Worm (Caenorhabditis elegans): ENCODE results near the gene T13G4.7.

T13G4.7 gene

ce11 chrX:1230658-1231057, 24.7 kb upstream of the T13G4.7 start, which contains the start of gene C46H3.2:
Gene C46H3.2 (minus strand): TSS chrX:1230758.
- no peak for TF ChIP-seq nhr-21 (tag; optimal IDR thresholded peaks at IDR 0.05)
- no peak for TF ChIP-seq elt-3 (tag; optimal IDR thresholded peaks at IDR 0.05)
- no peak for TF ChIP-seq unc-55 (GFP tag; optimal IDR thresholded peaks at IDR 0.05)
- no peak for TF ChIP-seq Y55F3AM.14 (GFP tag; optimal IDR thresholded peaks at IDR 0.05)
- TF ChIP-seq F13H6.1 (tag; optimal IDR thresholded peaks at IDR 0.05), result no peak
- TF ChIP-seq unc-39 (tag; optimal IDR thresholded peaks at IDR 0.05), result no peak

ce11 chrX:1223841-1224240, 17.9 kb upstream of the T13G4.7 start:
- TF ChIP-seq C34F6.9 (tag; optimal IDR thresholded peaks at IDR 0.05) (no peak), sem-4 (tag; optimal IDR thresholded peaks at IDR 0.05) (no peak), alr-1 (tag; optimal IDR thresholded peaks at IDR 0.05) (no peak), unc-55 (GFP tag; optimal IDR thresholded peaks at IDR 0.05) (peak; percentile 59), aly-2 (tag; optimal IDR thresholded peaks at IDR 0.05) (no peak), blmp-1 (tag; optimal IDR thresholded peaks at IDR 0.05; ENCODE audit: insufficient read depth) (no peak), nhr-25 (tag; optimal IDR thresholded peaks at IDR 0.05) (no peak)

- TF ChIP-seq lsy-2 (tag; optimal IDR thresholded peaks at IDR 0.05) (no peak), mab-5 (tag; optimal IDR thresholded peaks at IDR 0.05) (no peak), mbf-1 (tag; optimal IDR thresholded peaks at IDR 0.05) (no peak), elt-1 (tag; optimal IDR thresholded peaks at IDR 0.05) (no peak), ztf-1 (GFP tag; conservative IDR thresholded peaks at IDR 0.05) (no peak), ztf-11 (tag; optimal IDR thresholded peaks at IDR 0.05) (no peak), skn-1 (tag; optimal IDR thresholded peaks at IDR 0.05) (no peak), lin-13 (GFP tag; optimal IDR thresholded peaks at IDR 0.05) (no peak), zag-1 (tag; optimal IDR thresholded peaks at IDR 0.05) (no peak), unc-39 (tag; optimal IDR thresholded peaks at IDR 0.05) (no peak), elt-3 (tag; optimal IDR thresholded peaks at IDR 0.05) (no peak), nhr-21 (tag; optimal IDR thresholded peaks at IDR 0.05) (no peak), peb-1 (tag; optimal IDR thresholded peaks at IDR 0.05) (no peak), C34F6.9 (tag; optimal IDR thresholded peaks at IDR 0.05) (no peak)
These were observed 17.2 kb upstream of the T13G4.7 start for ce11 chrX:1223089-1223488.

- TF ChIP-seq mdl-1 (tag; optimal IDR thresholded peaks at IDR 0.05) (no peak), F13H6.1 (tag; optimal IDR thresholded peaks at IDR 0.05) (no peak), nhr-11 (tag; optimal IDR thresholded peaks at IDR 0.05) (no peak), sma-9 (GFP tag; optimal IDR thresholded peaks at IDR 0.05) (no peak), sma-9 (tag; optimal IDR thresholded peaks at IDR 0.05) (no peak), nhr-6 (tag; optimal IDR thresholded peaks at IDR 0.05) (no peak), elt-1 (tag; optimal IDR thresholded peaks at IDR 0.05) (no peak), ztf-1 (GFP tag; conservative IDR thresholded peaks at IDR 0.05) (no peak), blmp-1 (tag; optimal IDR thresholded peaks at IDR 0.05; ENCODE audit: insufficient read depth) (no peak)
These were observed 16.5 kb upstream of the T13G4.7 start for ce11 chrX:1222391-1222790.

- TF ChIP-seq blmp-1 (tag; optimal IDR thresholded peaks at IDR 0.05; ENCODE audit: insufficient read depth), result no peak
These were observed 12.5 kb upstream of the T13G4.7 start for ce11 chrX:1218457-1218856.

- TF ChIP-seq mdl-1 (tag; optimal IDR thresholded peaks at IDR 0.05) (no peak), elt-1 (tag; optimal IDR thresholded peaks at IDR 0.05) (no peak), aly-2 (tag; optimal IDR thresholded peaks at IDR 0.05) (no peak)
These were observed 10.9 kb upstream of the T13G4.7 start for ce11 chrX:1216833-1217232.

ce11 chrX:1213136-1213535, 7.2 kb upstream of the T13G4.7 start:
- TF ChIP-seq aly-2 (tag; optimal IDR thresholded peaks at IDR 0.05) (no peak), mdl-1 (tag; optimal IDR thresholded peaks at IDR 0.05) (no peak), mbf-1 (tag; optimal IDR thresholded peaks at IDR 0.05) (no peak), ztf-11 (tag; optimal IDR thresholded peaks at IDR 0.05) (no peak), ama-1 (optimal IDR thresholded peaks at IDR 0.05) (no peak), nhr-6 (tag; optimal IDR thresholded peaks at IDR 0.05) (no peak), lin-39 (tag; optimal IDR thresholded peaks at IDR 0.05) (no peak), C34F6.9 (tag; optimal IDR thresholded peaks at IDR 0.05) (no peak), elt-1 (tag; optimal IDR thresholded peaks at IDR 0.05) (no peak)
